Fruit fly (Drosophila melanogaster) whole organism, embryonic: ENCODE measurements around the gene FucTD.

Experiments used
- CG10147 ChIP-seq: fragments of 200-800 bp; sonication (Bioruptor generic); optimal IDR thresholded peaks from 2 replicates; lab custom pipeline; 2019; ENCODE audit warnings: missing biosample characterization, mild to moderate bottlenecking, missing genetic modification characterization, moderate library complexity
- CG10321 ChIP-seq: fragments of 200-800 bp; sonication (Bioruptor generic); IDR thresholded peaks from 2 replicates; pipeline ENCODE4 v1.3.6; 2022; ENCODE audit warnings: missing biosample characterization, missing genetic modification characterization
- CG10462 ChIP-seq: fragments of 200-800 bp; sonication (Bioruptor generic); optimal IDR thresholded peaks from 2 replicates; lab custom pipeline; 2016; ENCODE audit warnings: missing biosample characterization, missing genetic modification characterization
- CG11247 ChIP-seq: fragments of 200-800 bp; sonication (Bioruptor generic); IDR thresholded peaks from 2 replicates; pipeline ENCODE4 v1.3.6; 2022; ENCODE audit warnings: missing biosample characterization, missing genetic modification characterization
- CG12219 ChIP-seq: fragments of 200-800 bp; sonication (Bioruptor generic); optimal IDR thresholded peaks from 3 replicates; lab custom pipeline; 2018; ENCODE audit warnings: missing biosample characterization, mild to moderate bottlenecking, missing genetic modification characterization
- CG12744 ChIP-seq: fragments of 200-800 bp; sonication (Bioruptor generic); optimal IDR thresholded peaks from 2 replicates; lab custom pipeline; 2016; ENCODE audit warnings: missing biosample characterization, missing genetic modification characterization
- CG13624 ChIP-seq: fragments of 200-800 bp; sonication (Bioruptor generic); optimal IDR thresholded peaks from 2 replicates; lab custom pipeline; 2016; ENCODE audit warnings: missing biosample characterization, missing genetic modification characterization
- CG15479 ChIP-seq: fragments of 200-800 bp; sonication (Bioruptor generic); optimal IDR thresholded peaks from 3 replicates; lab custom pipeline; 2019; ENCODE audit warnings: missing biosample characterization, mild to moderate bottlenecking, missing genetic modification characterization, moderate library complexity
- CG2129 ChIP-seq: fragments of 200-800 bp; sonication (Bioruptor generic); IDR thresholded peaks from 2 replicates; pipeline ENCODE4 v1.3.6; 2022; ENCODE audit warnings: missing biosample characterization, missing genetic modification characterization; ENCODE audit not compliant: partially characterized antibody
- CG2202 ChIP-seq: fragments of 200-800 bp; sonication (Bioruptor generic); optimal IDR thresholded peaks from 2 replicates; lab custom pipeline; 2018; ENCODE audit warnings: missing biosample characterization, mild to moderate bottlenecking, missing genetic modification characterization
- CG4707 ChIP-seq: fragments of 200-800 bp; sonication (Bioruptor generic); optimal IDR thresholded peaks from 2 replicates; lab custom pipeline; 2018; ENCODE audit warnings: missing biosample characterization, mild to moderate bottlenecking, missing genetic modification characterization, moderate library complexity
- CG4730 ChIP-seq: fragments of 200-800 bp; sonication (Bioruptor generic); IDR thresholded peaks from 2 replicates; pipeline ENCODE4 v1.3.6; 2022; ENCODE audit warnings: missing biosample characterization, missing genetic modification characterization
- CG8359 ChIP-seq: fragments of 200-800 bp; sonication (Bioruptor generic); optimal IDR thresholded peaks from 2 replicates; lab custom pipeline; 2017; ENCODE audit warnings: missing biosample characterization, mild to moderate bottlenecking, missing genetic modification characterization, borderline replicate concordance
- CG9727 ChIP-seq: fragments of 200-800 bp; sonication (Bioruptor generic); optimal IDR thresholded peaks from 3 replicates; lab custom pipeline; 2017; ENCODE audit warnings: missing biosample characterization, mild to moderate bottlenecking, missing genetic modification characterization
- CG9817 ChIP-seq: fragments of 200-800 bp; sonication (Bioruptor generic); optimal IDR thresholded peaks from 2 replicates; lab custom pipeline; 2018; ENCODE audit warnings: missing biosample characterization, mild to moderate bottlenecking, missing genetic modification characterization, moderate library complexity
- CG9932 ChIP-seq: fragments of 200-800 bp; sonication (Bioruptor generic); IDR thresholded peaks from 2 replicates; pipeline ENCODE4 v1.3.6; 2022; ENCODE audit warnings: missing biosample characterization, missing genetic modification characterization
- Chrac-16 ChIP-seq: fragments of 200-800 bp; sonication (Bioruptor generic); optimal IDR thresholded peaks from 3 replicates; lab custom pipeline; 2016; ENCODE audit warnings: missing biosample characterization, missing genetic modification characterization
- D ChIP-seq, 2 experiments: fragments of 200-800 bp in 1 of 2; fragments of >200 bp in 1 of 2; sonication (Bioruptor generic) in 1 of 2; optimal IDR thresholded peaks; 2 replicates in 1 of 2; 3 replicates in 1 of 2; lab custom pipeline; 2017; ENCODE audit warnings: mild to moderate bottlenecking in 1 of 2, missing biosample characterization in 1 of 2, missing genetic modification characterization in 1 of 2, missing genetic modification reagents in 1 of 2
- Deaf1 ChIP-seq: fragments of 200-800 bp; optimal IDR thresholded peaks from 3 replicates; lab custom pipeline; 2019; ENCODE audit warnings: missing biosample characterization, mild to moderate bottlenecking, missing genetic modification characterization, moderate library complexity
- E2f2 ChIP-seq: fragments of 200-800 bp; sonication (Bioruptor generic); IDR thresholded peaks from 2 replicates; pipeline ENCODE4 v1.3.6; 2022; ENCODE audit warnings: missing biosample characterization, missing genetic modification characterization
- GATAe ChIP-seq: fragments of 200-800 bp; sonication (Bioruptor generic); conservative IDR thresholded peaks from 2 replicates; pipeline ENCODE4 v1.3.6; 2022; ENCODE audit warnings: missing biosample characterization, missing genetic modification characterization
- HmgD ChIP-seq: fragments of 200-800 bp; sonication (Bioruptor generic); optimal IDR thresholded peaks from 3 replicates; lab custom pipeline; 2016; ENCODE audit warnings: missing biosample characterization, missing genetic modification characterization
- Lim3 ChIP-seq: fragments of 200-800 bp; sonication (Bioruptor generic); IDR thresholded peaks from 2 replicates; pipeline ENCODE4 v1.3.6; 2022; ENCODE audit warnings: missing biosample characterization, missing genetic modification characterization
- NK7.1 ChIP-seq: fragments of 200-800 bp; sonication (Bioruptor generic); optimal IDR thresholded peaks from 3 replicates; lab custom pipeline; 2016; ENCODE audit warnings: missing biosample characterization, missing genetic modification characterization
- Pdp1 ChIP-seq, 2 experiments: fragments of 200-800 bp; sonication (Bioruptor generic); optimal IDR thresholded peaks; 3 replicates each; lab custom pipeline; 2016; ENCODE audit warnings: missing biosample characterization in 2 of 2, missing genetic modification characterization in 2 of 2, mild to moderate bottlenecking in 1 of 2, moderate library complexity in 1 of 2
- Sry-δ ChIP-seq: fragments of 200-800 bp; sonication (Bioruptor generic); optimal IDR thresholded peaks from 2 replicates; lab custom pipeline; 2016; ENCODE audit warnings: missing biosample characterization, missing genetic modification characterization
- Vsx1 ChIP-seq: fragments of 200-800 bp; sonication (Bioruptor generic); optimal IDR thresholded peaks from 2 replicates; lab custom pipeline; 2017; ENCODE audit warnings: missing biosample characterization, mild to moderate bottlenecking, missing genetic modification characterization, missing genetic modification reagents
- Xrp1 ChIP-seq: fragments of 200-800 bp; sonication (Bioruptor generic); IDR thresholded peaks from 2 replicates; pipeline ENCODE4 v1.3.6; 2022; ENCODE audit warnings: missing biosample characterization, missing genetic modification characterization
- al ChIP-seq: fragments of 200-800 bp; sonication (Bioruptor generic); IDR thresholded peaks from 2 replicates; pipeline ENCODE4 v1.3.6; 2022; ENCODE audit warnings: missing biosample characterization, missing genetic modification characterization
- ase ChIP-seq: fragments of 200-800 bp; sonication (Bioruptor generic); IDR thresholded peaks from 3 replicates; pipeline ENCODE4 v1.3.6; 2022; ENCODE audit warnings: missing biosample characterization, missing genetic modification characterization
- btn ChIP-seq: fragments of 200-800 bp; sonication (Bioruptor generic); optimal IDR thresholded peaks from 2 replicates; lab custom pipeline; 2016; ENCODE audit warnings: missing biosample characterization, missing genetic modification characterization
- chinmo ChIP-seq: fragments of 200-800 bp; sonication (Bioruptor generic); IDR thresholded peaks from 4 replicates; pipeline ENCODE4 v1.3.6; 2022; ENCODE audit warnings: missing biosample characterization, missing genetic modification characterization; ENCODE audit not compliant: partially characterized antibody
- crol ChIP-seq: fragments of 200-800 bp; sonication (Bioruptor generic); IDR thresholded peaks from 2 replicates; pipeline ENCODE4 v1.3.6; 2022; ENCODE audit warnings: missing biosample characterization, missing genetic modification characterization
- eve ChIP-seq, 2 experiments: fragments of >200 bp; optimal IDR thresholded peaks; 2 replicates each; lab custom pipeline; 2017; ENCODE audit warnings: missing biosample characterization in 2 of 2, missing genetic modification characterization in 2 of 2
- gce ChIP-seq: fragments of 200-800 bp; sonication (Bioruptor generic); IDR thresholded peaks from 3 replicates; pipeline ENCODE4 v1.3.6; 2022; ENCODE audit warnings: missing biosample characterization, missing genetic modification characterization
- gsb-n ChIP-seq: fragments of 200-800 bp; sonication (Bioruptor generic); optimal IDR thresholded peaks from 3 replicates; lab custom pipeline; 2018; ENCODE audit warnings: missing biosample characterization, mild to moderate bottlenecking, missing genetic modification characterization
- jigr1 ChIP-seq: fragments of 200-800 bp; sonication (Bioruptor generic); IDR thresholded peaks from 3 replicates; pipeline ENCODE4 v1.3.6; 2022; ENCODE audit warnings: missing biosample characterization, missing genetic modification characterization
- ken ChIP-seq: fragments of 200-800 bp; sonication (Bioruptor generic); IDR thresholded peaks from 3 replicates; pipeline ENCODE4 v1.3.6; 2022; ENCODE audit warnings: missing biosample characterization, missing genetic modification characterization
- lbe ChIP-seq: fragments of 200-800 bp; sonication (Bioruptor generic); optimal IDR thresholded peaks from 2 replicates; lab custom pipeline; 2016; ENCODE audit warnings: missing biosample characterization, mild to moderate bottlenecking, missing genetic modification characterization
- p53 ChIP-seq: fragments of 200-800 bp; sonication (Bioruptor generic); optimal IDR thresholded peaks from 2 replicates; lab custom pipeline; 2016; ENCODE audit warnings: missing biosample characterization, missing genetic modification characterization
- scrt ChIP-seq: fragments of 200-800 bp; sonication (Bioruptor generic); optimal IDR thresholded peaks from 2 replicates; lab custom pipeline; 2018; ENCODE audit warnings: missing biosample characterization, mild to moderate bottlenecking, missing genetic modification characterization, moderate library complexity
- sd ChIP-seq: fragments of 200-800 bp; sonication (Bioruptor generic); optimal IDR thresholded peaks from 3 replicates; lab custom pipeline; 2018; ENCODE audit warnings: missing biosample characterization, mild to moderate bottlenecking, missing genetic modification characterization, moderate library complexity
- tll ChIP-seq, 2 experiments: fragments of 200-800 bp in 1 of 2; fragments of >200 bp in 1 of 2; sonication (Bioruptor generic) in 1 of 2; optimal IDR thresholded peaks; 2 replicates each; lab custom pipeline; 2017 to 2019; ENCODE audit warnings: missing biosample characterization in 2 of 2, missing genetic modification characterization in 2 of 2, mild to moderate bottlenecking in 1 of 2, moderate library complexity in 1 of 2
- ttk ChIP-seq: fragments of 200-800 bp; sonication (Bioruptor generic); IDR thresholded peaks from 2 replicates; pipeline ENCODE4 v2.1.2; 2022; ENCODE audit warnings: missing biosample characterization, missing genetic modification characterization
- twi ChIP-seq: fragments of 200-800 bp; optimal IDR thresholded peaks from 2 replicates; lab custom pipeline; 2019; ENCODE audit warnings: missing biosample characterization, mild to moderate bottlenecking, missing genetic modification characterization, moderate library complexity
- unc-4 ChIP-seq: fragments of 200-800 bp; sonication (Bioruptor generic); IDR thresholded peaks from 2 replicates; pipeline ENCODE4 v1.3.6; 2022; ENCODE audit warnings: missing biosample characterization, missing genetic modification characterization; ENCODE audit not compliant: partially characterized antibody

Gene FucTD

dm6 chr3L:1457998-1458728, 42.1 kb downstream of the FucTD start:
- TF ChIP-seq btn (GFP tag; lab: Kevin White, UChicago): no peak
- TF ChIP-seq jigr1 (GFP tag; lab: Robert Waterston, UW): no peak
- TF ChIP-seq Sry-δ (GFP tag; lab: Kevin White, UChicago): no peak
- TF ChIP-seq lbe (GFP tag; lab: Kevin White, UChicago): peak; percentile 34
- no peak for TF ChIP-seq CG10321
- TF ChIP-seq GATAe (GFP tag; lab: Robert Waterston, UW): no peak
- TF ChIP-seq CG8359 (GFP tag; lab: Kevin White, UChicago): no peak
- no peak for TF ChIP-seq gsb-n (tag; lab: Kevin White, UChicago)
- peak; percentile 82 for TF ChIP-seq crol
- TF ChIP-seq Chrac-16 (GFP tag; lab: Kevin White, UChicago): no peak
- peak; percentile 6 for TF ChIP-seq Deaf1

DNA sequence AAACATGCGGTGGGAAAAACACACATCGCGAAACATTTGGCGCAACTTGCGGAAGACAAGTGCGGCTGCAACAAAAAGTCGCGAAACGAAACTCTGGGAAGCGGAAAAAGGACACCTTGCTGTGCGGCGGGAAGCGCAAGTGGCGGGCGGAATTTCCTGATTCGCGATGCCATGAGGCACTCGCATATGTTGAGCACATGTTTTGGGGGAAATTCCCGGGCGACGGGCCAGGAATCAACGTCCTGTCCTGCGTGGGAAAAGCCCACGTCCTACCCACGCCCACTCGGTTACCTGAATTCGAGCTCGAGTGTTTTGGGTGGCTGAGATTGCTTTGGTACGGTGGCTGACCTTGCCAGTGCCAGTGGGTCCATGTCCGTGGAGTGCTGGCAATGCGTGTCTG, 45.8 kb downstream of the FucTD start:
- TF ChIP-seq ase (no peak), NK7.1 (GFP tag; lab: Kevin White, UChicago) (no peak), CG4707 (GFP tag; lab: Kevin White, UChicago) (no peak), tll (GFP tag; optimal IDR thresholded peaks at IDR 0.05; lab: Kevin White, UChicago) (peak in 1 of 2 experiments; percentile 72), CG11247 (GFP tag; lab: Robert Waterston, UW) (0 out of 2 replicates have a peak, but pooled peaks have one; percentile 10), CG15479 (GFP tag; lab: Kevin White, UChicago) (peak; percentile 33), twi (peak; percentile 94), D (optimal IDR thresholded peaks at IDR 0.05; lab: Kevin White, UChicago) (peak; percentile 43), D (GFP tag; optimal IDR thresholded peaks at IDR 0.05; lab: Kevin White, UChicago) (no peak)

dm6 chr3L:1463547-1463946, 47.5 kb downstream of the FucTD start, which contains the start of gene rho:
Gene rho, plus strand, starts transcription at chr3L:1463811.
- TF ChIP-seq CG4730 (GFP tag; lab: Robert Waterston, UW) (no peak), tll (GFP tag; optimal IDR thresholded peaks at IDR 0.05; lab: Kevin White, UChicago) (peak in 1 of 2 experiments; percentile 82), scrt (GFP tag; lab: Kevin White, UChicago) (no peak), Pdp1 (GFP tag; optimal IDR thresholded peaks at IDR 0.05; lab: Kevin White, UChicago) (peak in 1 of 2 experiments; percentile 6), Xrp1 (GFP tag; lab: Robert Waterston, UW) (0 out of 2 replicates have a peak, but pooled peaks have one; percentile 22), Vsx1 (GFP tag; lab: Kevin White, UChicago) (no peak), CG2129 (no peak), CG10462 (GFP tag; lab: Kevin White, UChicago) (no peak), CG2202 (peak; percentile 17), p53 (GFP tag; lab: Kevin White, UChicago) (peak; percentile 76), ttk (GFP tag; lab: Robert Waterston, UW) (0 out of 2 replicates have a peak, but pooled peaks have one; percentile 20), E2f2 (GFP tag; lab: Robert Waterston, UW) (peak; percentile 35), unc-4 (GFP tag; lab: Robert Waterston, UW) (0 out of 2 replicates have a peak, but pooled peaks have one; percentile 11), al (GFP tag; lab: Robert Waterston, UW) (no peak), CG9727 (GFP tag; lab: Kevin White, UChicago) (no peak), CG12219 (peak; percentile 15), sd (tag; lab: Kevin White, UChicago) (no peak), CG9932 (GFP tag; lab: Robert Waterston, UW) (0 out of 2 replicates have a peak, but pooled peaks have one; percentile 13), chinmo (GFP tag; lab: Robert Waterston, UW) (peak; percentile 90; the same call in 3 of the 4 replicates), Sry-δ (GFP tag; lab: Kevin White, UChicago) (no peak), HmgD (GFP tag; lab: Kevin White, UChicago) (no peak), eve (GFP tag; optimal IDR thresholded peaks at IDR 0.05; lab: Kevin White, UChicago) (no peak), ken (GFP tag; lab: Robert Waterston, UW) (no peak; the same call in 2 of the 3 replicates), CG10147 (GFP tag; lab: Kevin White, UChicago) (no peak), CG12744 (no peak), Lim3 (GFP tag; lab: Robert Waterston, UW) (no peak), CG9817 (no peak), gce (peak; percentile 73; the same call in 1 of the 3 replicates), CG13624 (GFP tag; lab: Kevin White, UChicago) (no peak)
